Worm (Caenorhabditis elegans) whole organism, mixed stage, embryonic: ENCODE results near the gene Y110A2AR.1.

Experiments
- M03D4.4 ChIP-seq: sonication (generic microtip); optimal IDR thresholded peaks from 2 replicates; lab custom pipeline; 2017; ENCODE audit warnings: mild to moderate bottlenecking, missing genetic modification characterization, missing compliant biosample characterization
- bed-3 ChIP-seq: fragments of 200-800 bp; sonication (Bioruptor generic); optimal IDR thresholded peaks from 3 replicates; lab custom pipeline; 2018; ENCODE audit warnings: mild to moderate bottlenecking, missing genetic modification characterization, moderate library complexity, missing compliant biosample characterization
- blmp-1 ChIP-seq: fragments of 150-350 bp; optimal IDR thresholded peaks from 2 replicates; lab custom pipeline; 2014; ENCODE audit warnings: missing biosample characterization, missing genetic modification characterization
- ceh-39 ChIP-seq: fragments of 150-350 bp; optimal IDR thresholded peaks from 2 replicates; lab custom pipeline; 2014; ENCODE audit warnings: missing biosample characterization, missing genetic modification characterization
- ceh-83 ChIP-seq: fragments of 200-800 bp; sonication (Bioruptor generic); optimal IDR thresholded peaks from 2 replicates; lab custom pipeline; 2018; ENCODE audit warnings: mild to moderate bottlenecking, missing genetic modification characterization, missing compliant biosample characterization
- ces-1 ChIP-seq: fragments of 150-350 bp; optimal IDR thresholded peaks from 2 replicates; lab custom pipeline; 2014; ENCODE audit warnings: missing biosample characterization, missing genetic modification reagents, missing genetic modification characterization
- cnd-1 ChIP-seq: fragments of 200-800 bp; sonication (Bioruptor generic); optimal IDR thresholded peaks from 2 replicates; lab custom pipeline; 2018; ENCODE audit warnings: mild to moderate bottlenecking, missing genetic modification characterization, missing compliant biosample characterization
- drap-1 ChIP-seq: fragments of 200-800 bp; sonication (Bioruptor generic); optimal IDR thresholded peaks from 3 replicates; lab custom pipeline; 2018; ENCODE audit warnings: mild to moderate bottlenecking, missing genetic modification characterization, missing compliant biosample characterization
- elt-1 ChIP-seq: sonication (generic microtip); optimal IDR thresholded peaks from 2 replicates; lab custom pipeline; 2017; ENCODE audit warnings: missing genetic modification characterization, mild to moderate bottlenecking, missing compliant biosample characterization, antibody characterized with exemption, moderate library complexity, borderline replicate concordance; ENCODE audit not compliant: insufficient read depth
- elt-3 ChIP-seq: fragments of 150-350 bp; optimal IDR thresholded peaks from 2 replicates; lab custom pipeline; 2014; ENCODE audit warnings: missing biosample characterization, missing genetic modification characterization
- flh-1 ChIP-seq: fragments of 200-800 bp; sonication (Bioruptor generic); optimal IDR thresholded peaks from 2 replicates; lab custom pipeline; 2018; ENCODE audit warnings: mild to moderate bottlenecking, missing genetic modification characterization, moderate library complexity, missing compliant biosample characterization
- ham-2 ChIP-seq: fragments of 200-800 bp; sonication (Bioruptor generic); optimal IDR thresholded peaks from 2 replicates; lab custom pipeline; 2018; ENCODE audit warnings: mild to moderate bottlenecking, missing genetic modification characterization, missing compliant biosample characterization
- hlh-1 ChIP-seq: fragments of 150-350 bp; optimal IDR thresholded peaks from 2 replicates; lab custom pipeline; 2014; ENCODE audit warnings: missing biosample characterization, missing genetic modification reagents, missing genetic modification characterization
- lin-13 ChIP-seq: fragments of 150-350 bp; optimal IDR thresholded peaks from 2 replicates; lab custom pipeline; 2014; ENCODE audit warnings: missing biosample characterization, missing genetic modification characterization
- lin-32 ChIP-seq: fragments of 200-800 bp; sonication (Bioruptor generic); optimal IDR thresholded peaks from 2 replicates; lab custom pipeline; 2018; ENCODE audit warnings: mild to moderate bottlenecking, missing genetic modification characterization, missing compliant biosample characterization
- lsy-2 ChIP-seq: fragments of 150-350 bp; optimal IDR thresholded peaks from 2 replicates; lab custom pipeline; 2014; ENCODE audit warnings: missing biosample characterization, missing genetic modification characterization
- mab-5 ChIP-seq: fragments of 150-350 bp; optimal IDR thresholded peaks from 2 replicates; lab custom pipeline; 2014; ENCODE audit warnings: missing biosample characterization, missing genetic modification characterization
- mep-1 ChIP-seq: fragments of 150-350 bp; optimal IDR thresholded peaks from 2 replicates; lab custom pipeline; 2017; ENCODE audit warnings: missing biosample characterization, missing genetic modification reagents, missing genetic modification characterization, inconsistent platforms
- mls-2 ChIP-seq: sonication (generic microtip); optimal IDR thresholded peaks from 2 replicates; lab custom pipeline; 2016; ENCODE audit warnings: mild to moderate bottlenecking, missing genetic modification characterization, moderate library complexity, missing compliant biosample characterization
- nhr-12 ChIP-seq: fragments of 150-350 bp; optimal IDR thresholded peaks from 2 replicates; lab custom pipeline; 2014; ENCODE audit warnings: missing biosample characterization, missing genetic modification characterization
- nhr-2 ChIP-seq: fragments of 150-350 bp; optimal IDR thresholded peaks from 2 replicates; lab custom pipeline; 2014; ENCODE audit warnings: missing biosample characterization, missing genetic modification characterization
- nhr-237 ChIP-seq: fragments of 150-350 bp; optimal IDR thresholded peaks from 2 replicates; lab custom pipeline; 2014; ENCODE audit warnings: missing biosample characterization, missing genetic modification characterization
- nhr-28 ChIP-seq: fragments of 150-350 bp; optimal IDR thresholded peaks from 2 replicates; lab custom pipeline; 2014; ENCODE audit warnings: missing biosample characterization, missing genetic modification characterization
- nhr-76 ChIP-seq: sonication (generic microtip); optimal IDR thresholded peaks from 2 replicates; lab custom pipeline; 2017; ENCODE audit warnings: missing biosample characterization, missing genetic modification characterization
- pha-4 ChIP-seq: fragments of 150-350 bp; optimal IDR thresholded peaks from 2 replicates; lab custom pipeline; 2018; ENCODE audit warnings: missing biosample characterization, missing genetic modification reagents, missing genetic modification characterization
- sptf-1 ChIP-seq: sonication (generic microtip); optimal IDR thresholded peaks from 2 replicates; lab custom pipeline; 2017; ENCODE audit warnings: mild to moderate bottlenecking, missing genetic modification characterization, moderate library complexity, missing compliant biosample characterization
- tbx-8 ChIP-seq: fragments of 200-800 bp; sonication (Bioruptor generic); optimal IDR thresholded peaks from 2 replicates; lab custom pipeline; 2018; ENCODE audit warnings: mild to moderate bottlenecking, missing genetic modification characterization, moderate library complexity, missing compliant biosample characterization
- unc-39 ChIP-seq: fragments of 150-350 bp; optimal IDR thresholded peaks from 2 replicates; lab custom pipeline; 2014; ENCODE audit warnings: missing biosample characterization, missing genetic modification characterization
- unc-62 ChIP-seq: fragments of 150-350 bp; optimal IDR thresholded peaks from 2 replicates; lab custom pipeline; 2014; ENCODE audit warnings: missing biosample characterization, missing genetic modification reagents, missing genetic modification characterization
- zip-8 ChIP-seq: fragments of 150-350 bp; optimal IDR thresholded peaks from 2 replicates; lab custom pipeline; 2014; ENCODE audit warnings: missing biosample characterization, missing genetic modification characterization
- ztf-11 ChIP-seq: fragments of 150-350 bp; optimal IDR thresholded peaks from 2 replicates; lab custom pipeline; 2014; ENCODE audit warnings: missing biosample characterization, missing genetic modification characterization

Y110A2AR.1 gene

ce11 chrII:2925032-2925431 is 5.5 kb downstream of the Y110A2AR.1 start:
- TF ChIP-seq blmp-1 (tag; lab: Kevin White, UChicago) = no peak
- no peak for TF ChIP-seq nhr-28
- no peak for TF ChIP-seq tbx-8 (GFP tag; lab: Kevin White, UChicago)
- no peak for TF ChIP-seq elt-1 (tag; lab: Kevin White, UChicago)
- TF ChIP-seq ceh-39 (tag; lab: Kevin White, UChicago) = no peak
- no peak for TF ChIP-seq ztf-11 (tag; lab: Kevin White, UChicago)
- TF ChIP-seq pha-4 (tag; lab: Kevin White, UChicago) = no peak
- no peak for TF ChIP-seq flh-1 (GFP tag; lab: Kevin White, UChicago)
- TF ChIP-seq ceh-83 = no peak
- TF ChIP-seq, all 35 proteins: peak for 0

- TF ChIP-seq ceh-39 (tag; lab: Kevin White, UChicago) = no peak
- TF ChIP-seq elt-3 = no peak
- TF ChIP-seq pha-4 (tag; lab: Kevin White, UChicago) = no peak
- no peak for TF ChIP-seq mls-2 (tag; lab: Kevin White, UChicago)
- no peak for TF ChIP-seq sptf-1 (tag; lab: Kevin White, UChicago)
- no peak for TF ChIP-seq flh-1 (GFP tag; lab: Kevin White, UChicago)
- TF ChIP-seq bed-3 = no peak
- TF ChIP-seq zip-8 = no peak
- TF ChIP-seq tbx-8 (GFP tag; lab: Kevin White, UChicago) = no peak
- no peak for TF ChIP-seq drap-1
- TF ChIP-seq ceh-83 = no peak
- no peak for TF ChIP-seq elt-1 (tag; lab: Kevin White, UChicago)
- TF ChIP-seq M03D4.4 = no peak
- no peak for TF ChIP-seq nhr-12 (tag; lab: Kevin White, UChicago)
- TF ChIP-seq ces-1 = no peak
- TF ChIP-seq hlh-1 (tag; lab: Kevin White, UChicago) = no peak
Measured at ce11 chrII:2925806-2926558, 6.5 kb downstream of the Y110A2AR.1 start.

ce11 chrII:2927533-2927932 is 8.0 kb downstream of the Y110A2AR.1 start, which contains the start of the genes ZK355.3 and ZK355.8:
Gene ZK355.3 (minus strand): TSS chrII:2927633.
Gene ZK355.8 (plus strand): TSS chrII:2927804.
- no peak for TF ChIP-seq mab-5 (tag; lab: Kevin White, UChicago)
- TF ChIP-seq mls-2 (tag; lab: Kevin White, UChicago) = no peak
- TF ChIP-seq ztf-11 (tag; lab: Kevin White, UChicago) = no peak
- TF ChIP-seq nhr-28 = no peak
- TF ChIP-seq ham-2 (GFP tag; lab: Kevin White, UChicago) = no peak
- TF ChIP-seq cnd-1 = no peak
- no peak for TF ChIP-seq zip-8
- TF ChIP-seq nhr-2 = no peak
- no peak for TF ChIP-seq mep-1
- no peak for TF ChIP-seq hlh-1 (tag; lab: Kevin White, UChicago)
- no peak for TF ChIP-seq sptf-1 (tag; lab: Kevin White, UChicago)
- no peak for TF ChIP-seq ceh-83
- no peak for TF ChIP-seq nhr-12 (tag; lab: Kevin White, UChicago)
- no peak for TF ChIP-seq flh-1 (GFP tag; lab: Kevin White, UChicago)
- no peak for TF ChIP-seq M03D4.4
- TF ChIP-seq lsy-2 (tag; lab: Kevin White, UChicago) = no peak
- no peak for TF ChIP-seq lin-13
- no peak for TF ChIP-seq ceh-39 (tag; lab: Kevin White, UChicago)
- no peak for TF ChIP-seq lin-32 (GFP tag; lab: Kevin White, UChicago)

- TF ChIP-seq hlh-1 (tag; lab: Kevin White, UChicago) (no peak), unc-39 (tag; lab: Kevin White, UChicago) (no peak), unc-62 (GFP tag; lab: Kevin White, UChicago) (no peak), nhr-76 (no peak), pha-4 (tag; lab: Kevin White, UChicago) (no peak), ces-1 (no peak), nhr-237 (tag; lab: Kevin White, UChicago) (no peak)
Measured at ce11 chrII:2929846-2930245, 10.3 kb downstream of the Y110A2AR.1 start.

DNA sequence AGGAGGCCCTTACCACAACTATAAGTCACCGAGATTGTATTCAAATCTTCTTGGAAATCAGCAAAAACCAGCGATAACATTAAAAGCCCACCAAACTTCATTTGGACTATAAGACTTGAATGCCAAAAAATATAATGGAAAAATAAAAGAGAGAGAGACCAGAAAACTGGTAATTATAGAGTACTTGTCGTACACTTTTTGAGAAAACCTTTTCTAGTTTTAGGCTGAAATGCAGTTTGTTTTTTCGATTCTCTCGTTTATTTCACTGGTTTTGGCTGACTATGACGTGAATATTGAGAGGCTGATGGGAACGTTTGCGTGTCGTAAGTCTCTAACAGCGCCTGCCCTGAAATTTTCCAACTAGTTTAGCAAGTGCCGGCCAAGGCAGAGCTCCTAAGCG is 11.0 kb downstream of the Y110A2AR.1 start, which contains the start of the genes irld-64 and irld-63:
TSS of gene irld-64 (minus strand) at position 101 of the 400 bp plus-strand sequence.
TSS of gene irld-63 (plus strand) at position 230 of the 400 bp plus-strand sequence.
- TF ChIP-seq nhr-12 (tag; lab: Kevin White, UChicago) (no peak), nhr-76 (no peak), mep-1 (no peak), pha-4 (tag; lab: Kevin White, UChicago) (no peak), lsy-2 (tag; lab: Kevin White, UChicago) (no peak), ztf-11 (tag; lab: Kevin White, UChicago) (no peak), ceh-39 (tag; lab: Kevin White, UChicago) (no peak), blmp-1 (tag; lab: Kevin White, UChicago) (no peak), unc-39 (tag; lab: Kevin White, UChicago) (no peak), M03D4.4 (no peak), cnd-1 (no peak), unc-62 (GFP tag; lab: Kevin White, UChicago) (no peak), sptf-1 (tag; lab: Kevin White, UChicago) (no peak), nhr-237 (tag; lab: Kevin White, UChicago) (no peak), ceh-83 (no peak), nhr-28 (no peak), bed-3 (no peak), ces-1 (no peak)
